Worm (Caenorhabditis elegans) whole organism, L1 larva: ENCODE results near the gene K12H4.6.

Experiments used
- C16A3.4 ChIP-seq: fragments of 150-350 bp; optimal IDR thresholded peaks from 2 replicates; lab custom pipeline; 2014; ENCODE audit warnings: missing biosample characterization, missing genetic modification characterization
- C34B4.2 ChIP-seq: sonication (generic microtip); optimal IDR thresholded peaks from 2 replicates; lab custom pipeline; 2017; ENCODE audit warnings: mild to moderate bottlenecking, missing genetic modification characterization, missing compliant biosample characterization
- aha-1 ChIP-seq: fragments of 150-350 bp; optimal IDR thresholded peaks from 2 replicates; lab custom pipeline; 2014; ENCODE audit warnings: missing biosample characterization, missing genetic modification characterization
- blmp-1 ChIP-seq: fragments of 150-350 bp; optimal IDR thresholded peaks from 2 replicates; lab custom pipeline; 2014; ENCODE audit warnings: missing biosample characterization, missing genetic modification characterization
- ceh-63 ChIP-seq: fragments of 200-800 bp; sonication (Bioruptor generic); optimal IDR thresholded peaks from 2 replicates; lab custom pipeline; 2018; ENCODE audit warnings: mild to moderate bottlenecking, missing genetic modification characterization, missing compliant biosample characterization
- dpl-1 ChIP-seq, 3 experiments: fragments of 150-350 bp in 2 of 3; sonication (generic microtip) in 1 of 3; optimal IDR thresholded peaks; 2 replicates each; lab custom pipeline; 2014 to 2017; ENCODE audit warnings: missing biosample characterization in 3 of 3, missing genetic modification characterization in 3 of 3, missing genetic modification reagents in 3 of 3
- efl-1 ChIP-seq, 4 experiments: fragments of 150-350 bp; optimal IDR thresholded peaks in 3 of 4; peaks in 1 of 4; 1 replicate in 1 of 4; 2 replicates in 3 of 4; lab custom pipeline; 2014; ENCODE audit warnings: missing biosample characterization in 2 of 4, missing genetic modification characterization in 2 of 4, missing genetic modification reagents in 2 of 4
- elt-3 ChIP-seq, 6 experiments: fragments of 150-350 bp in 1 of 6; sonication (generic microtip); optimal IDR thresholded peaks; 2 replicates each; lab custom pipeline; 2017 to 2018; ENCODE audit warnings: missing biosample characterization in 6 of 6, missing genetic modification characterization in 6 of 6, inconsistent platforms in 1 of 6
- ets-5 ChIP-seq: fragments of 200-800 bp; sonication (Bioruptor generic); IDR thresholded peaks from 2 replicates; pipeline ENCODE4 v1.3.6; 2022; ENCODE audit warnings: missing genetic modification characterization, missing compliant biosample characterization
- fkh-10 ChIP-seq: sonication (generic microtip); optimal IDR thresholded peaks from 2 replicates; lab custom pipeline; 2017; ENCODE audit warnings: missing biosample characterization, missing genetic modification reagents, missing genetic modification characterization
- grh-1 ChIP-seq: fragments of 200-800 bp; sonication (Bioruptor generic); IDR thresholded peaks from 2 replicates; pipeline ENCODE4 v1.3.6; 2022; ENCODE audit warnings: missing genetic modification reagents, missing genetic modification characterization, missing compliant biosample characterization
- hlh-4 ChIP-seq: sonication (generic microtip); optimal IDR thresholded peaks from 2 replicates; lab custom pipeline; 2016; ENCODE audit warnings: mild to moderate bottlenecking, missing genetic modification characterization, missing compliant biosample characterization
- isw-1 ChIP-seq: fragments of 200-800 bp; sonication (Bioruptor generic); IDR thresholded peaks from 2 replicates; pipeline ENCODE4 v1.3.6; 2022; ENCODE audit warnings: missing genetic modification characterization, missing compliant biosample characterization
- lin-14 ChIP-seq: fragments of 200-800 bp; sonication (Bioruptor generic); optimal IDR thresholded peaks from 2 replicates; lab custom pipeline; 2018; ENCODE audit warnings: mild to moderate bottlenecking, missing genetic modification characterization, moderate library complexity, missing compliant biosample characterization
- lin-15B ChIP-seq: fragments of 150-350 bp; sonication (generic microtip); optimal IDR thresholded peaks from 3 replicates; lab custom pipeline; 2014; ENCODE audit warnings: missing biosample characterization, missing genetic modification characterization
- lin-39 ChIP-seq: fragments of 150-350 bp; optimal IDR thresholded peaks from 2 replicates; lab custom pipeline; 2014; ENCODE audit warnings: missing biosample characterization, missing genetic modification reagents, missing genetic modification characterization
- lir-3 ChIP-seq: sonication (generic microtip); optimal IDR thresholded peaks from 2 replicates; lab custom pipeline; 2016; ENCODE audit warnings: mild to moderate bottlenecking, missing genetic modification characterization, moderate library complexity, missing compliant biosample characterization; ENCODE audit not compliant: poor library complexity
- lsy-2 ChIP-seq, 2 experiments: fragments of 150-350 bp; optimal IDR thresholded peaks; 2 replicates each; lab custom pipeline; 2014; ENCODE audit warnings: missing biosample characterization in 2 of 2, missing genetic modification characterization in 2 of 2
- mab-9 ChIP-seq: fragments of 200-800 bp; sonication (Bioruptor generic); IDR thresholded peaks from 2 replicates; pipeline ENCODE4 v1.3.6; 2022; ENCODE audit warnings: missing genetic modification reagents, missing genetic modification characterization, missing compliant biosample characterization
- mdl-1 ChIP-seq, 2 experiments: fragments of 150-350 bp; optimal IDR thresholded peaks; 2 replicates each; lab custom pipeline; 2014 to 2017; ENCODE audit warnings: missing biosample characterization in 2 of 2, missing genetic modification characterization in 2 of 2, inconsistent platforms in 1 of 2
- mef-2 ChIP-seq: fragments of 150-350 bp; optimal IDR thresholded peaks from 2 replicates; lab custom pipeline; 2014; ENCODE audit warnings: missing biosample characterization, missing genetic modification characterization
- mep-1 ChIP-seq: fragments of 150-350 bp; optimal IDR thresholded peaks from 2 replicates; lab custom pipeline; 2014; ENCODE audit warnings: missing biosample characterization, missing genetic modification characterization
- nhr-11 ChIP-seq: fragments of 150-350 bp; optimal IDR thresholded peaks from 2 replicates; lab custom pipeline; 2014; ENCODE audit warnings: missing biosample characterization, missing genetic modification characterization
- nhr-12 ChIP-seq: sonication (generic microtip); optimal IDR thresholded peaks from 2 replicates; lab custom pipeline; 2017; ENCODE audit warnings: missing biosample characterization, missing genetic modification characterization
- nhr-47 ChIP-seq: sonication (generic microtip); optimal IDR thresholded peaks from 2 replicates; lab custom pipeline; 2016; ENCODE audit warnings: mild to moderate bottlenecking, missing genetic modification characterization, moderate library complexity, missing compliant biosample characterization
- nhr-76 ChIP-seq: sonication (generic microtip); optimal IDR thresholded peaks from 2 replicates; lab custom pipeline; 2017; ENCODE audit warnings: missing biosample characterization, missing genetic modification characterization
- nhr-85 ChIP-seq: sonication (generic microtip); peaks from one replicate; lab custom pipeline; 2016; ENCODE audit warnings: missing genetic modification characterization, inconsistent platforms, missing compliant biosample characterization
- nhr-90 ChIP-seq: sonication (generic microtip); optimal IDR thresholded peaks from 2 replicates; lab custom pipeline; 2016; ENCODE audit warnings: mild to moderate bottlenecking, missing genetic modification characterization, missing compliant biosample characterization; ENCODE audit not compliant: poor library complexity
- pax-3 ChIP-seq: fragments of 200-800 bp; sonication (Bioruptor generic); optimal IDR thresholded peaks from 2 replicates; lab custom pipeline; 2018; ENCODE audit warnings: mild to moderate bottlenecking, missing genetic modification characterization, moderate library complexity, missing compliant biosample characterization
- snpc-4 ChIP-seq: fragments of 150-350 bp; optimal IDR thresholded peaks from 2 replicates; lab custom pipeline; 2014; ENCODE audit warnings: missing biosample characterization, missing genetic modification characterization
- snu-23 ChIP-seq: sonication (generic microtip); optimal IDR thresholded peaks from 2 replicates; lab custom pipeline; 2016; ENCODE audit warnings: missing genetic modification characterization, missing compliant biosample characterization
- sox-4 ChIP-seq: sonication (generic microtip); optimal IDR thresholded peaks from 2 replicates; lab custom pipeline; 2016; ENCODE audit warnings: missing genetic modification characterization, missing compliant biosample characterization
- swsn-7 ChIP-seq: sonication (generic microtip); optimal IDR thresholded peaks from 2 replicates; lab custom pipeline; 2016; ENCODE audit warnings: missing genetic modification characterization, missing compliant biosample characterization
- tbx-2 ChIP-seq: sonication (generic microtip); optimal IDR thresholded peaks from 2 replicates; lab custom pipeline; 2016; ENCODE audit warnings: missing genetic modification characterization, missing compliant biosample characterization
- tlp-1 ChIP-seq: fragments of 150-350 bp; optimal IDR thresholded peaks from 2 replicates; lab custom pipeline; 2014; ENCODE audit warnings: missing biosample characterization, missing genetic modification characterization
- unc-62 ChIP-seq: fragments of 150-350 bp; optimal IDR thresholded peaks from 2 replicates; lab custom pipeline; 2014; ENCODE audit warnings: missing biosample characterization, missing genetic modification reagents, missing genetic modification characterization
- unc-86 ChIP-seq: sonication (generic microtip); optimal IDR thresholded peaks from 2 replicates; lab custom pipeline; 2016; ENCODE audit warnings: missing genetic modification characterization, missing compliant biosample characterization
- unc-98 ChIP-seq: fragments of 200-800 bp; sonication (Bioruptor generic); IDR thresholded peaks from 2 replicates; pipeline ENCODE4 v1.3.6; 2022; ENCODE audit warnings: missing genetic modification characterization, missing compliant biosample characterization
- vab-15 ChIP-seq: sonication (generic microtip); optimal IDR thresholded peaks from 2 replicates; lab custom pipeline; 2017; ENCODE audit warnings: missing genotype, mild to moderate bottlenecking, missing genetic modification characterization, missing compliant biosample characterization
- zip-4 ChIP-seq: fragments of 200-800 bp; sonication (Bioruptor generic); optimal IDR thresholded peaks from 2 replicates; lab custom pipeline; 2018; ENCODE audit warnings: mild to moderate bottlenecking, missing genetic modification characterization, moderate library complexity, missing compliant biosample characterization
- ztf-11 ChIP-seq, 2 experiments: sonication (generic microtip); optimal IDR thresholded peaks; 2 replicates each; lab custom pipeline; 2016 to 2017; ENCODE audit warnings: missing genetic modification characterization in 2 of 2, missing biosample characterization in 1 of 2, missing compliant biosample characterization in 1 of 2

Gene K12H4.6

ce11 chrIII:8037941-8038340, 4.7 kb downstream of the K12H4.6 start, which contains the start of gene dpf-6:
dpf-6 (plus strand) TSS chrIII:8038241.
- TF ChIP-seq tbx-2 (tag; lab: Kevin White, UChicago): no peak
- no peak for TF ChIP-seq nhr-90 (tag; lab: Kevin White, UChicago)
- no peak for TF ChIP-seq C34B4.2 (tag; lab: Kevin White, UChicago)
- TF ChIP-seq C16A3.4 (tag; lab: Kevin White, UChicago): no peak
- TF ChIP-seq lir-3: no peak
- TF ChIP-seq ets-5 (GFP tag; lab: Robert Waterston, UW): no peak
- TF ChIP-seq nhr-85: no peak
- no peak for TF ChIP-seq ceh-63 (GFP tag; lab: Kevin White, UChicago)

ce11 chrIII:8036497-8036896, 6.2 kb downstream of the K12H4.6 start:
- TF ChIP-seq efl-1 (optimal IDR thresholded peaks at IDR 0.05; lab: Kevin White, UChicago) (no peak), efl-1 (GFP tag; optimal IDR thresholded peaks at IDR 0.05 in 1 of 2; lab: Kevin White, UChicago) (peak in 1 of 2 experiments; percentile 63), unc-98 (GFP tag; lab: Robert Waterston, UW) (no peak), elt-3 (tag; optimal IDR thresholded peaks at IDR 0.05; lab: Kevin White, UChicago) (peak in 4 of 6 experiments; percentile 1 to 80 (median 54)), blmp-1 (tag; lab: Kevin White, UChicago) (peak; percentile 35), nhr-11 (no peak), nhr-85 (peak; percentile 50)

ce11 chrIII:8036050-8036449, 6.6 kb downstream of the K12H4.6 start:
- TF ChIP-seq pax-3 (tag; lab: Kevin White, UChicago) (no peak), lin-14 (GFP tag; lab: Kevin White, UChicago) (peak; percentile 21), unc-86 (no peak), nhr-85 (peak; percentile 78), unc-62 (GFP tag; lab: Kevin White, UChicago) (no peak), nhr-12 (tag; lab: Kevin White, UChicago) (no peak), blmp-1 (tag; lab: Kevin White, UChicago) (peak; percentile 53), swsn-7 (no peak), snpc-4 (tag; lab: Kevin White, UChicago) (no peak), nhr-76 (tag; lab: Kevin White, UChicago) (no peak), ztf-11 (tag; optimal IDR thresholded peaks at IDR 0.05; lab: Kevin White, UChicago) (no peak), dpl-1 (GFP tag; optimal IDR thresholded peaks at IDR 0.05; lab: Kevin White, UChicago) (no peak), elt-3 (tag; optimal IDR thresholded peaks at IDR 0.05; lab: Kevin White, UChicago) (peak in 3 of 6 experiments; percentile 28 to 88 (median 64)), grh-1 (GFP tag; lab: Robert Waterston, UW) (peak; percentile 62), C16A3.4 (tag; lab: Kevin White, UChicago) (no peak), tlp-1 (tag; lab: Kevin White, UChicago) (no peak), lsy-2 (tag; optimal IDR thresholded peaks at IDR 0.05; lab: Kevin White, UChicago) (peak in 1 of 2 experiments; percentile 16), hlh-4 (no peak)

ce11 chrIII:8033534-8033933, 9.1 kb downstream of the K12H4.6 start, which contains the start of gene F44B9.10:
F44B9.10 (minus strand) TSS chrIII:8033634.
- no peak for TF ChIP-seq snu-23
- TF ChIP-seq lin-39 (tag; lab: Kevin White, UChicago): no peak
- no peak for TF ChIP-seq fkh-10 (GFP tag; lab: Kevin White, UChicago)
- no peak for TF ChIP-seq unc-98 (GFP tag; lab: Robert Waterston, UW)
- no peak for TF ChIP-seq mdl-1 (tag; optimal IDR thresholded peaks at IDR 0.05; lab: Kevin White, UChicago)
- TF ChIP-seq aha-1 (tag; lab: Kevin White, UChicago): no peak
- no peak for TF ChIP-seq mab-9
- no peak for TF ChIP-seq nhr-47 (tag; lab: Kevin White, UChicago)
- TF ChIP-seq zip-4 (GFP tag; lab: Kevin White, UChicago): no peak
- TF ChIP-seq isw-1 (GFP tag; lab: Robert Waterston, UW): no peak
- no peak for TF ChIP-seq lin-14 (GFP tag; lab: Kevin White, UChicago)
- no peak for TF ChIP-seq vab-15 (tag; lab: Kevin White, UChicago)
- no peak for TF ChIP-seq lin-15B (tag; lab: Kevin White, UChicago)
- TF ChIP-seq sox-4 (tag; lab: Kevin White, UChicago): no peak
- no peak for TF ChIP-seq nhr-76 (tag; lab: Kevin White, UChicago)
- TF ChIP-seq mep-1 (tag; lab: Kevin White, UChicago): no peak
- no peak for TF ChIP-seq mef-2 (tag; lab: Kevin White, UChicago)
- no peak for TF ChIP-seq unc-86
- TF ChIP-seq ceh-63 (GFP tag; lab: Kevin White, UChicago): no peak
